Worm (Caenorhabditis elegans) whole organism, L4 larva: ENCODE results near the gene rpl-16.
A peak's percentile ranks its signal among the peaks of the same experiment; 100 is the strongest.

Source experiments
- F37D6.2 ChIP-seq: sonication (generic microtip); optimal IDR thresholded peaks from 2 replicates; lab custom pipeline; 2016; ENCODE audit warnings: mild to moderate bottlenecking, missing genetic modification characterization, missing compliant biosample characterization
- F44E2.7 ChIP-seq: fragments of 200-800 bp; sonication (Bioruptor generic); IDR thresholded peaks from 2 replicates; pipeline ENCODE4 v2.1.2; 2022; ENCODE audit warnings: missing genetic modification characterization, missing compliant biosample characterization
- T20F7.1 ChIP-seq: fragments of 200-800 bp; sonication (Bioruptor generic); optimal IDR thresholded peaks from 2 replicates; lab custom pipeline; 2018; ENCODE audit warnings: mild to moderate bottlenecking, missing genetic modification characterization, missing compliant biosample characterization
- Y48G9A.11 ChIP-seq: fragments of 200-800 bp; sonication (Bioruptor generic); IDR thresholded peaks from 2 replicates; pipeline ENCODE4 v1.3.6; 2022; ENCODE audit warnings: missing genetic modification reagents, missing genetic modification characterization, missing compliant biosample characterization
- aha-1 ChIP-seq: fragments of 150-350 bp; peaks from one replicate; lab custom pipeline; 2014; ENCODE audit warnings: missing biosample characterization, missing genetic modification characterization
- aly-2 ChIP-seq: sonication (generic microtip); optimal IDR thresholded peaks from 2 replicates; lab custom pipeline; 2018; ENCODE audit warnings: missing biosample characterization, missing genetic modification characterization
- ama-1 ChIP-seq: fragments of 150-350 bp; optimal IDR thresholded peaks from 2 replicates; lab custom pipeline; 2014; ENCODE audit warnings: inconsistent platforms, mixed read lengths
- arid-1 ChIP-seq: fragments of 200-800 bp; sonication (Bioruptor generic); conservative IDR thresholded peaks from 2 replicates; pipeline ENCODE4 v1.3.6; 2022; ENCODE audit warnings: missing genetic modification reagents, missing genetic modification characterization, missing compliant biosample characterization
- ceh-44 ChIP-seq: fragments of 200-800 bp; sonication (Bioruptor generic); IDR thresholded peaks from 2 replicates; pipeline ENCODE4 v1.3.6; 2022; ENCODE audit warnings: missing genetic modification reagents, missing genetic modification characterization, missing compliant biosample characterization
- ceh-62 ChIP-seq: sonication (generic microtip); optimal IDR thresholded peaks from 2 replicates; lab custom pipeline; 2017; ENCODE audit warnings: missing biosample characterization, missing genetic modification characterization
- ces-1 ChIP-seq: fragments of 150-350 bp; sonication (generic microtip); optimal IDR thresholded peaks from 4 replicates; lab custom pipeline; 2014; ENCODE audit warnings: missing biosample characterization, missing genetic modification reagents, missing genetic modification characterization
- cey-2 ChIP-seq: sonication (generic microtip); optimal IDR thresholded peaks from 3 replicates; lab custom pipeline; 2017; ENCODE audit warnings: missing genetic modification characterization, mild to moderate bottlenecking, missing compliant biosample characterization, antibody characterized with exemption, borderline replicate concordance; ENCODE audit not compliant: insufficient read depth
- daf-16 ChIP-seq, 3 experiments: sonication (generic microtip); optimal IDR thresholded peaks; 2 replicates each; lab custom pipeline; 2016 to 2017; ENCODE audit warnings: missing genetic modification characterization in 3 of 3, missing genetic modification reagents in 3 of 3, mild to moderate bottlenecking in 2 of 3, missing compliant biosample characterization in 2 of 3, missing biosample characterization in 1 of 3, moderate library complexity in 1 of 3
- daf-19 ChIP-seq: fragments of 200-800 bp; sonication (Bioruptor generic); conservative IDR thresholded peaks from 2 replicates; pipeline ENCODE4 v1.3.6; 2022; ENCODE audit warnings: missing genetic modification characterization, missing compliant biosample characterization
- dmd-6 ChIP-seq: fragments of 200-800 bp; sonication (Bioruptor generic); IDR thresholded peaks from 2 replicates; pipeline ENCODE4 v1.3.6; 2022; ENCODE audit warnings: missing genetic modification reagents, missing genetic modification characterization, missing compliant biosample characterization
- dmd-9 ChIP-seq: fragments of 200-800 bp; sonication (Bioruptor generic); IDR thresholded peaks from 2 replicates; pipeline ENCODE4 v1.3.6; 2022; ENCODE audit warnings: missing genetic modification reagents, missing genetic modification characterization, missing compliant biosample characterization
- dpl-1 ChIP-seq: fragments of 150-350 bp; optimal IDR thresholded peaks from 2 replicates; lab custom pipeline; 2014; ENCODE audit warnings: missing biosample characterization, missing genetic modification reagents, missing genetic modification characterization
- dve-1 ChIP-seq: sonication (generic microtip); optimal IDR thresholded peaks from 2 replicates; lab custom pipeline; 2017; ENCODE audit warnings: antibody characterized with exemption, mild to moderate bottlenecking, missing genetic modification characterization, missing compliant biosample characterization; ENCODE audit not compliant: insufficient read depth
- egl-27 ChIP-seq: sonication (generic microtip); optimal IDR thresholded peaks from 3 replicates; lab custom pipeline; 2017; ENCODE audit warnings: missing biosample characterization, missing genetic modification reagents, missing genetic modification characterization
- gei-8 ChIP-seq: fragments of 200-800 bp; sonication (Bioruptor generic); optimal IDR thresholded peaks from 2 replicates; lab custom pipeline; 2018; ENCODE audit warnings: mild to moderate bottlenecking, missing genetic modification characterization, missing compliant biosample characterization
- hlh-11 ChIP-seq: fragments of 200-800 bp; sonication (Bioruptor generic); optimal IDR thresholded peaks from 2 replicates; lab custom pipeline; 2018; ENCODE audit warnings: mild to moderate bottlenecking, missing genetic modification characterization, missing compliant biosample characterization
- hlh-30 ChIP-seq: sonication (generic microtip); optimal IDR thresholded peaks from 2 replicates; lab custom pipeline; 2017; ENCODE audit warnings: antibody characterized with exemption, mild to moderate bottlenecking, missing genetic modification characterization, missing compliant biosample characterization; ENCODE audit not compliant: insufficient read depth
- lim-7 ChIP-seq: fragments of 200-800 bp; sonication (Bioruptor generic); IDR thresholded peaks from 2 replicates; pipeline ENCODE4 v1.3.6; 2022; ENCODE audit warnings: missing genetic modification characterization, missing compliant biosample characterization
- lin-13 ChIP-seq: fragments of 150-350 bp; optimal IDR thresholded peaks from 2 replicates; lab custom pipeline; 2014; ENCODE audit warnings: missing biosample characterization, missing genetic modification reagents, missing genetic modification characterization
- madf-9 ChIP-seq: fragments of 200-800 bp; sonication (Bioruptor generic); conservative IDR thresholded peaks from 2 replicates; pipeline ENCODE4 v1.3.6; 2022; ENCODE audit warnings: missing genetic modification reagents, missing genetic modification characterization, missing compliant biosample characterization
- mep-1 ChIP-seq: fragments of 150-350 bp; sonication (generic microtip); optimal IDR thresholded peaks from 3 replicates; lab custom pipeline; 2014; ENCODE audit warnings: missing biosample characterization, missing genetic modification characterization
- mes-2 ChIP-seq: sonication (generic microtip); optimal IDR thresholded peaks from 2 replicates; lab custom pipeline; 2016; ENCODE audit warnings: missing genotype, mild to moderate bottlenecking, missing genetic modification characterization, missing compliant biosample characterization; ENCODE audit not compliant: poor library complexity, severe bottlenecking
- nhr-11 ChIP-seq: fragments of 150-350 bp; optimal IDR thresholded peaks from 2 replicates; lab custom pipeline; 2014; ENCODE audit warnings: missing biosample characterization, missing genetic modification characterization
- nhr-111 ChIP-seq: fragments of 200-800 bp; sonication (Bioruptor generic); optimal IDR thresholded peaks from 2 replicates; lab custom pipeline; 2018; ENCODE audit warnings: mild to moderate bottlenecking, missing genetic modification characterization, missing compliant biosample characterization
- nhr-237 ChIP-seq: sonication (generic microtip); optimal IDR thresholded peaks from 2 replicates; lab custom pipeline; 2017; ENCODE audit warnings: missing biosample characterization, missing genetic modification characterization
- nhr-28 ChIP-seq: fragments of 150-350 bp; optimal IDR thresholded peaks from 2 replicates; lab custom pipeline; 2014; ENCODE audit warnings: missing biosample characterization, missing genetic modification characterization
- nhr-48 ChIP-seq: sonication (generic microtip); optimal IDR thresholded peaks from 2 replicates; lab custom pipeline; 2016; ENCODE audit warnings: mild to moderate bottlenecking, missing genetic modification characterization, missing compliant biosample characterization
- php-3 ChIP-seq: fragments of 200-800 bp; sonication (Bioruptor generic); IDR thresholded peaks from 2 replicates; pipeline ENCODE4 v1.3.6; 2022; ENCODE audit warnings: missing genetic modification reagents, missing genetic modification characterization, missing compliant biosample characterization
- pqm-1 ChIP-seq: sonication (generic microtip); optimal IDR thresholded peaks from 2 replicates; lab custom pipeline; 2017; ENCODE audit warnings: missing biosample characterization, missing genetic modification characterization
- set-16 ChIP-seq: fragments of 200-800 bp; sonication (Bioruptor generic); IDR thresholded peaks from 2 replicates; pipeline ENCODE4 v1.3.6; 2022; ENCODE audit warnings: missing genetic modification reagents, missing genetic modification characterization, missing compliant biosample characterization
- tra-1 ChIP-seq: fragments of 200-800 bp; sonication (Bioruptor generic); IDR thresholded peaks from 2 replicates; pipeline ENCODE4 v1.3.6; 2022; ENCODE audit warnings: missing genetic modification reagents, missing genetic modification characterization, missing compliant biosample characterization
- unc-62 ChIP-seq, 3 experiments: fragments of 150-350 bp in 1 of 3; sonication (generic microtip); optimal IDR thresholded peaks in 2 of 3; peaks in 1 of 3; 1 replicate in 1 of 3; 2 replicates in 2 of 3; lab custom pipeline; 2014 to 2017; ENCODE audit warnings: missing biosample characterization in 3 of 3, missing genetic modification characterization in 3 of 3, missing genetic modification reagents in 3 of 3, missing genotype in 1 of 3
- vab-7 ChIP-seq: fragments of 200-800 bp; sonication (Bioruptor generic); IDR thresholded peaks from 2 replicates; pipeline ENCODE4 v1.3.6; 2022; ENCODE audit warnings: missing genetic modification reagents, missing genetic modification characterization, missing compliant biosample characterization
- zfp-2 ChIP-seq: sonication (generic microtip); optimal IDR thresholded peaks from 2 replicates; lab custom pipeline; 2016; ENCODE audit warnings: mild to moderate bottlenecking, missing genetic modification characterization, missing compliant biosample characterization
- zfp-3 ChIP-seq: fragments of 200-800 bp; sonication (Bioruptor generic); conservative IDR thresholded peaks from 2 replicates; pipeline ENCODE4 v1.3.6; 2022; ENCODE audit warnings: missing genetic modification reagents, missing genetic modification characterization, missing compliant biosample characterization
- zip-2 ChIP-seq: fragments of 150-350 bp; optimal IDR thresholded peaks from 2 replicates; lab custom pipeline; 2014; ENCODE audit warnings: missing biosample characterization, missing genetic modification characterization
- ztf-11 ChIP-seq: fragments of 150-350 bp; optimal IDR thresholded peaks from 2 replicates; lab custom pipeline; 2014; ENCODE audit warnings: missing biosample characterization, missing genetic modification characterization

rpl-16 gene

DNA sequence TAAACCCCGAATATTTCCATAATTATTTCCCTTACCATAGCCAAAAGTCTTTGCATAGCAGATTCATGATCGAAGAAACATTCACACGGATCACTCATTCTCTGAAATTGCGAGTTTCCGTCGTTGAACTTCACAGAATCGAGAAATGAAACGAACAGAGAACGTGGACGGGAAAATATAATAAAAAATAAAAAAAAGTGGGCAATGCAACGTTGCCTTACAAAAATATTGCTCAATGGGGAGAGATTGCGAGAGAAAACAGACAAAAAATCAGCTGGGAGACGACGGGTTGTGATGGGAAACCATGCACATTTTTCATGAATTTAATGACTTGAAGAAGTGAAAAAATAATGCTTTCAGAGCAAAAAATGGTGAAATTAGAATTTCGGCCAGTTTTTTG is 33.8 kb downstream of the rpl-16 start, which contains the start of gene smim-14:
TSS of gene smim-14 (minus strand) at position 101 of the 400 bp plus-strand sequence.
- no peak for TF ChIP-seq T20F7.1 (GFP tag; lab: Kevin White, UChicago)
- TF ChIP-seq daf-16 (GFP tag; optimal IDR thresholded peaks at IDR 0.05; lab: Kevin White, UChicago), result no peak
- TF ChIP-seq daf-16 (tag; optimal IDR thresholded peaks at IDR 0.05; lab: Kevin White, UChicago), result peak; percentile 34
- peak; percentile 29 for TF ChIP-seq mes-2 (tag; lab: Kevin White, UChicago)

DNA sequence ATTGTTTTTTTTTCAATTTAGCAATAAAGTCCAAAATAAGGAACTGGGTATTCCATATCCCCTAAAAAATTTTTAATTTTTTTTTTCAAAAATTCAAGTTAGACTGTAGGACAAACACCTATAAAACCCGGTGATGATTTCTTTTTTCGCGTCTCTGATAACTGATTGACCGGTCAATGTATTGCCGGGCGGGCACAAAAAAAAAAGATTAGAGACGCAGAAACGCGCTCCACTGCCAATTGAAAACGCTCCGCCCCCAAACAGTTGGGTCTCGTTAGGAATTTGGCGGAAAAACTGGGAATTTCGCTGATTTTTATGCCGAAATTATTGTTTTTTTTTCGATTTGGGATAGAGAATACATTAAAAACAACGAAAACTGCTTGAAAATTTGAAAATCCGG is 35.0 kb downstream of the rpl-16 start:
- TF ChIP-seq pqm-1, result peak; percentile 30
- TF ChIP-seq dpl-1 (GFP tag; lab: Kevin White, UChicago), result no peak
- no peak for TF ChIP-seq lim-7 (GFP tag; lab: Robert Waterston, UW)
- peak; percentile 20; the same call in 1 of the 2 replicates for TF ChIP-seq dmd-6
- TF ChIP-seq nhr-48 (tag; lab: Kevin White, UChicago), result no peak
- TF ChIP-seq set-16, result no peak
- TF ChIP-seq aha-1, result peak; percentile 62
- peak; percentile 5 for TF ChIP-seq dve-1 (tag; lab: Kevin White, UChicago)
- TF ChIP-seq daf-16 (GFP tag; optimal IDR thresholded peaks at IDR 0.05; lab: Kevin White, UChicago), result no peak
- no peak for TF ChIP-seq daf-16 (tag; optimal IDR thresholded peaks at IDR 0.05; lab: Kevin White, UChicago)
- peak; percentile 36 for TF ChIP-seq nhr-28 (tag; lab: Kevin White, UChicago)
- TF ChIP-seq hlh-11 (tag; lab: Kevin White, UChicago), result peak; percentile 33
- no peak for TF ChIP-seq tra-1 (GFP tag; lab: Robert Waterston, UW)
- TF ChIP-seq php-3, result no peak

DNA sequence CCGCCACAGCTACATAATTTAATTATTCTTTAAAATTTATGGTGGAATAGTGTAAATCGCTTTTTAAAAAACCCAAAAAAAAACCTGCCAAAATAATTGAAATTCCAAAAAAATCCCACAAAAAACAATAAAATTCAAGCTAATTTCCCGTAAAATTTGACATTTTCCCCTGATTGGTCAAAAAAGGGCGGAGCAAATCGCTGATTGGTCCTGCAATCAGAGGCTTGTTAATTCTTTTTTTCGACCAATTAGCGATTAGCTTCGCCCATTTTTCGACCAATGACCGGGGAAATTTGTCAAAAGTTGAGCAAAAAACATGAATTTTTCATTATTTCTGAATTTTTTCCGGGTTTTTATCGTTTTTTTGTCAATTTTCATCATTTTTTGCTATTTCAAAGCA is 36.4 kb downstream of the rpl-16 start:
- TF ChIP-seq dmd-9 (GFP tag; lab: Robert Waterston, UW) (no peak), nhr-11 (tag; lab: Kevin White, UChicago) (no peak), daf-19 (no peak), gei-8 (no peak), ztf-11 (tag; lab: Kevin White, UChicago) (no peak), lin-13 (GFP tag; lab: Kevin White, UChicago) (no peak), vab-7 (GFP tag; lab: Robert Waterston, UW) (no peak), aly-2 (no peak), arid-1 (GFP tag; lab: Robert Waterston, UW) (no peak), aha-1 (no peak), Y48G9A.11 (GFP tag; lab: Robert Waterston, UW) (no peak), ceh-62 (tag; lab: Kevin White, UChicago) (no peak), ces-1 (no peak)

DNA sequence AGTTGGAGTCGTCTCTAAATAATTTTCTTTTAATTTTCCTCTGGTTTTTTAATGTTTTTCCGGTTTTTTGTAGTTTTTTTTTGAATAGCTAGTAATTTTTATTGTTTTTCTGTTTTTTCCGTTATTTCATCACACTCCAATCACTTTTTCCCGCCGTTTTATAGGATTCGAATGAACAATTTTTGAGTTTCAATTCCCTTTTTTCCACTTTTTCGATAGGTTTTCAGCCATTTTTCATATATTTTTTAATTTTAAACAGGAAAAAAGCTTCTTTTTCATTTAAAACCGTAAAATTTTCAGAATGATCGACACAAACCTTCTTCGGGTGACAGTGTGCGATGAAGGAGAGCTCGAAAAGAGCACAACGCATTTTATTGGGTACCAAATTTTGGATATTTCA is 42.0 kb downstream of the rpl-16 start, which contains the start of gene pph-6:
TSS of gene pph-6 (plus strand) at position 301 of the 400 bp plus-strand sequence.
- TF ChIP-seq F44E2.7 (GFP tag; lab: Robert Waterston, UW), result no peak
- no peak for TF ChIP-seq dpl-1 (GFP tag; lab: Kevin White, UChicago)
- TF ChIP-seq F37D6.2 (tag; lab: Kevin White, UChicago), result no peak
- TF ChIP-seq ceh-44, result no peak
- no peak for TF ChIP-seq nhr-111 (GFP tag; lab: Kevin White, UChicago)
- no peak for TF ChIP-seq arid-1 (GFP tag; lab: Robert Waterston, UW)
- TF ChIP-seq nhr-237 (tag; lab: Kevin White, UChicago), result no peak
- TF ChIP-seq cey-2 (tag; lab: Kevin White, UChicago), result no peak

DNA sequence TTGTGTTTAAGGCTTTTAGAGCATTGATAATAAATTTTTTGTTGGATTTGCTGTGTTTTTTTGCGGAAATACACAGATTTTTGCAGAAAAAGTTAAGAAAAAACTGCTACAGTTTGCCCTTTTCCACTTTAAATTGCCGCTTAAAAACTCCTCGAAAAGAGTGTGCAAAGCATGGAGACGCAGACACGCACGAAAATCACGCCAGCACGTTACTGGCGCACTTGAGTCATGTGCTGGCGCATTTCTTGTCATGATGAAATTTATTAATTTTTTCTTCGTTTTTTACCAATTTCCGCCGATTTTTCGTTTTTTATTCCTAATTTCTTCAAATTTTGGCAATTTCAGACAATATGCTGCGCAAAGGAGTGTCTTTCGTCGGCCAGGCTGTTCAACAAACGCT is 43.3 kb downstream of the rpl-16 start, which contains the start of gene C34C12.8:
TSS of gene C34C12.8 (plus strand) at position 346 of the 400 bp plus-strand sequence.
- TF ChIP-seq cey-2 (tag; lab: Kevin White, UChicago) (no peak), hlh-30 (tag; lab: Kevin White, UChicago) (peak; percentile 85), madf-9 (GFP tag; lab: Robert Waterston, UW) (peak; percentile 87), unc-62 (GFP tag; optimal IDR thresholded peaks at IDR 0.05 in 1 of 2; lab: Kevin White, UChicago) (peak in 1 of 2 experiments; percentile 98), unc-62 (tag; optimal IDR thresholded peaks at IDR 0.05; lab: Kevin White, UChicago) (no peak), mep-1 (tag; lab: Kevin White, UChicago) (peak; percentile 94), mes-2 (tag; lab: Kevin White, UChicago) (peak; percentile 95), ama-1 (lab: Kevin White, UChicago) (peak; percentile 87), php-3 (peak; percentile 89), T20F7.1 (GFP tag; lab: Kevin White, UChicago) (peak; percentile 83), ztf-11 (tag; lab: Kevin White, UChicago) (no peak), zfp-2 (tag; lab: Kevin White, UChicago) (peak; percentile 55), zfp-3 (peak; percentile 93), zip-2 (peak; percentile 74), daf-16 (GFP tag; optimal IDR thresholded peaks at IDR 0.05; lab: Kevin White, UChicago) (peak in 1 of 2 experiments; percentile 82), daf-16 (tag; optimal IDR thresholded peaks at IDR 0.05; lab: Kevin White, UChicago) (peak; percentile 35), Y48G9A.11 (GFP tag; lab: Robert Waterston, UW) (peak; percentile 82), egl-27 (tag; lab: Kevin White, UChicago) (no peak)
